Worm (Caenorhabditis elegans) whole organism, L1 larva: ENCODE measurements around the gene adt-1.

ENCODE experiments used
- C04F5.9 ChIP-seq: sonication (generic microtip); optimal IDR thresholded peaks from 2 replicates; lab custom pipeline; 2016; ENCODE audit warnings: missing genetic modification characterization, missing compliant biosample characterization
- Y116A8C.19 ChIP-seq: sonication (generic microtip); optimal IDR thresholded peaks from 2 replicates; lab custom pipeline; 2016; ENCODE audit warnings: missing compliant biosample characterization, missing genetic modification characterization, borderline replicate concordance
- ama-1 ChIP-seq: fragments of 150-350 bp; optimal IDR thresholded peaks from 2 replicates; lab custom pipeline; 2014
- blmp-1 ChIP-seq: fragments of 150-350 bp; optimal IDR thresholded peaks from 2 replicates; lab custom pipeline; 2014; ENCODE audit warnings: missing biosample characterization, missing genetic modification characterization
- ceh-8 ChIP-seq: fragments of 200-800 bp; sonication (Bioruptor generic); optimal IDR thresholded peaks from 2 replicates; lab custom pipeline; 2018; ENCODE audit warnings: mild to moderate bottlenecking, missing genetic modification characterization, moderate library complexity, missing compliant biosample characterization
- ceh-90 ChIP-seq: sonication (generic microtip); optimal IDR thresholded peaks from 2 replicates; lab custom pipeline; 2016; ENCODE audit warnings: missing genetic modification characterization, missing compliant biosample characterization
- ces-1 ChIP-seq: fragments of 150-350 bp; optimal IDR thresholded peaks from 2 replicates; lab custom pipeline; 2014; ENCODE audit warnings: missing biosample characterization, missing genetic modification reagents, missing genetic modification characterization
- dsc-1 ChIP-seq: sonication (generic microtip); optimal IDR thresholded peaks from 2 replicates; lab custom pipeline; 2016; ENCODE audit warnings: mild to moderate bottlenecking, missing genetic modification characterization, missing compliant biosample characterization
- efl-1 ChIP-seq, 4 experiments: fragments of 150-350 bp; optimal IDR thresholded peaks in 3 of 4; peaks in 1 of 4; 1 replicate in 1 of 4; 2 replicates in 3 of 4; lab custom pipeline; 2014; ENCODE audit warnings: missing biosample characterization in 2 of 4, missing genetic modification characterization in 2 of 4, missing genetic modification reagents in 2 of 4
- egl-27 ChIP-seq, 2 experiments: fragments of 150-350 bp in 1 of 2; sonication (generic microtip); optimal IDR thresholded peaks; 3 replicates each; lab custom pipeline; 2017 to 2018; ENCODE audit warnings: missing biosample characterization in 2 of 2, missing genetic modification characterization in 2 of 2, missing genetic modification reagents in 2 of 2
- elt-2 ChIP-seq: sonication (generic microtip); optimal IDR thresholded peaks from 2 replicates; lab custom pipeline; 2016; ENCODE audit warnings: missing genetic modification characterization, mild to moderate bottlenecking, inconsistent platforms, missing compliant biosample characterization, missing genetic modification reagents
- elt-3 ChIP-seq, 6 experiments: fragments of 150-350 bp in 1 of 6; sonication (generic microtip); optimal IDR thresholded peaks; 2 replicates each; lab custom pipeline; 2017 to 2018; ENCODE audit warnings: missing biosample characterization in 6 of 6, missing genetic modification characterization in 6 of 6, inconsistent platforms in 1 of 6
- fkh-4 ChIP-seq: sonication (generic microtip); optimal IDR thresholded peaks from 2 replicates; lab custom pipeline; 2016; ENCODE audit warnings: missing compliant biosample characterization, missing genetic modification characterization, borderline replicate concordance
- fos-1 ChIP-seq: fragments of 150-350 bp; optimal IDR thresholded peaks from 2 replicates; lab custom pipeline; 2014; ENCODE audit warnings: missing biosample characterization, missing genetic modification characterization
- grh-1 ChIP-seq: fragments of 200-800 bp; sonication (Bioruptor generic); IDR thresholded peaks from 2 replicates; pipeline ENCODE4 v1.3.6; 2022; ENCODE audit warnings: missing genetic modification reagents, missing genetic modification characterization, missing compliant biosample characterization
- hlh-17 ChIP-seq: fragments of 200-800 bp; sonication (Bioruptor generic); optimal IDR thresholded peaks from 2 replicates; lab custom pipeline; 2018; ENCODE audit warnings: missing genetic modification characterization, mild to moderate bottlenecking, missing compliant biosample characterization, moderate library complexity, borderline replicate concordance
- hlh-4 ChIP-seq: sonication (generic microtip); optimal IDR thresholded peaks from 2 replicates; lab custom pipeline; 2016; ENCODE audit warnings: mild to moderate bottlenecking, missing genetic modification characterization, missing compliant biosample characterization
- hpl-2 ChIP-seq: fragments of 150-350 bp; optimal IDR thresholded peaks from 2 replicates; lab custom pipeline; 2014; ENCODE audit warnings: missing biosample characterization, missing genetic modification reagents, missing genetic modification characterization
- irx-1 ChIP-seq: sonication (generic microtip); optimal IDR thresholded peaks from 2 replicates; lab custom pipeline; 2016; ENCODE audit warnings: missing genetic modification characterization, missing compliant biosample characterization
- jun-1 ChIP-seq: fragments of 150-350 bp; optimal IDR thresholded peaks from 2 replicates; lab custom pipeline; 2014; ENCODE audit warnings: missing biosample characterization, missing genetic modification reagents, missing genetic modification characterization
- lin-15B ChIP-seq: fragments of 150-350 bp; sonication (generic microtip); optimal IDR thresholded peaks from 3 replicates; lab custom pipeline; 2014; ENCODE audit warnings: missing biosample characterization, missing genetic modification characterization
- lin-35 ChIP-seq, 2 experiments: fragments of 150-350 bp; optimal IDR thresholded peaks; 2 replicates each; lab custom pipeline; 2014; ENCODE audit warnings: missing biosample characterization in 2 of 2, missing genetic modification characterization in 2 of 2, missing genetic modification reagents in 2 of 2
- lin-39 ChIP-seq: fragments of 150-350 bp; optimal IDR thresholded peaks from 2 replicates; lab custom pipeline; 2014; ENCODE audit warnings: missing biosample characterization, missing genetic modification reagents, missing genetic modification characterization
- mab-9 ChIP-seq: fragments of 200-800 bp; sonication (Bioruptor generic); IDR thresholded peaks from 2 replicates; pipeline ENCODE4 v1.3.6; 2022; ENCODE audit warnings: missing genetic modification reagents, missing genetic modification characterization, missing compliant biosample characterization
- mdl-1 ChIP-seq, 2 experiments: fragments of 150-350 bp; optimal IDR thresholded peaks; 2 replicates each; lab custom pipeline; 2014 to 2017; ENCODE audit warnings: missing biosample characterization in 2 of 2, missing genetic modification characterization in 2 of 2, inconsistent platforms in 1 of 2
- nhr-12 ChIP-seq: sonication (generic microtip); optimal IDR thresholded peaks from 2 replicates; lab custom pipeline; 2017; ENCODE audit warnings: missing biosample characterization, missing genetic modification characterization
- nhr-19 ChIP-seq: fragments of 200-800 bp; sonication (Bioruptor generic); conservative IDR thresholded peaks from 2 replicates; pipeline ENCODE4 v1.3.6; 2022; ENCODE audit warnings: missing genetic modification characterization, missing compliant biosample characterization
- nhr-20 ChIP-seq: sonication (generic microtip); optimal IDR thresholded peaks from 2 replicates; lab custom pipeline; 2016; ENCODE audit warnings: mild to moderate bottlenecking, missing genetic modification characterization, missing compliant biosample characterization
- nhr-237 ChIP-seq: fragments of 150-350 bp; optimal IDR thresholded peaks from 2 replicates; lab custom pipeline; 2014; ENCODE audit warnings: missing biosample characterization, missing genetic modification characterization
- nhr-28 ChIP-seq: fragments of 150-350 bp; optimal IDR thresholded peaks from 2 replicates; lab custom pipeline; 2014; ENCODE audit warnings: missing biosample characterization, missing genetic modification characterization
- nhr-47 ChIP-seq: sonication (generic microtip); optimal IDR thresholded peaks from 2 replicates; lab custom pipeline; 2016; ENCODE audit warnings: mild to moderate bottlenecking, missing genetic modification characterization, moderate library complexity, missing compliant biosample characterization
- nhr-71 ChIP-seq: sonication (generic microtip); optimal IDR thresholded peaks from 2 replicates; lab custom pipeline; 2016; ENCODE audit warnings: mild to moderate bottlenecking, missing genetic modification characterization, moderate library complexity, missing compliant biosample characterization
- nhr-76 ChIP-seq: sonication (generic microtip); optimal IDR thresholded peaks from 2 replicates; lab custom pipeline; 2017; ENCODE audit warnings: missing biosample characterization, missing genetic modification characterization
- nhr-77 ChIP-seq: fragments of 150-350 bp; optimal IDR thresholded peaks from 2 replicates; lab custom pipeline; 2014; ENCODE audit warnings: missing biosample characterization, missing genetic modification characterization
- nhr-84 ChIP-seq: sonication (generic microtip); optimal IDR thresholded peaks from 2 replicates; lab custom pipeline; 2017; ENCODE audit warnings: missing biosample characterization, missing genetic modification characterization
- nhr-90 ChIP-seq: sonication (generic microtip); optimal IDR thresholded peaks from 2 replicates; lab custom pipeline; 2016; ENCODE audit warnings: mild to moderate bottlenecking, missing genetic modification characterization, missing compliant biosample characterization; ENCODE audit not compliant: poor library complexity
- pqm-1 ChIP-seq: sonication (generic microtip); optimal IDR thresholded peaks from 3 replicates; lab custom pipeline; 2017; ENCODE audit warnings: missing biosample characterization, missing genetic modification characterization
- rnt-1 ChIP-seq: sonication (generic microtip); optimal IDR thresholded peaks from 2 replicates; lab custom pipeline; 2016; ENCODE audit warnings: mild to moderate bottlenecking, missing genetic modification characterization, moderate library complexity, missing compliant biosample characterization
- snpc-4 ChIP-seq: fragments of 150-350 bp; optimal IDR thresholded peaks from 2 replicates; lab custom pipeline; 2014; ENCODE audit warnings: missing biosample characterization, missing genetic modification characterization
- sox-4 ChIP-seq: sonication (generic microtip); optimal IDR thresholded peaks from 2 replicates; lab custom pipeline; 2016; ENCODE audit warnings: missing genetic modification characterization, missing compliant biosample characterization
- sptf-1 ChIP-seq: fragments of 150-350 bp; optimal IDR thresholded peaks from 2 replicates; lab custom pipeline; 2014; ENCODE audit warnings: missing biosample characterization, missing genetic modification characterization
- sup-37 ChIP-seq: fragments of 200-800 bp; sonication (Bioruptor generic); optimal IDR thresholded peaks from 2 replicates; lab custom pipeline; 2018; ENCODE audit warnings: mild to moderate bottlenecking, missing genetic modification characterization, missing compliant biosample characterization
- swsn-7 ChIP-seq: sonication (generic microtip); optimal IDR thresholded peaks from 2 replicates; lab custom pipeline; 2016; ENCODE audit warnings: missing genetic modification characterization, missing compliant biosample characterization
- unc-130 ChIP-seq: fragments of 150-350 bp; optimal IDR thresholded peaks from 2 replicates; lab custom pipeline; 2017; ENCODE audit warnings: missing biosample characterization, missing genetic modification characterization, inconsistent platforms
- unc-30 ChIP-seq: sonication (generic microtip); optimal IDR thresholded peaks from 2 replicates; lab custom pipeline; 2017; ENCODE audit warnings: missing biosample characterization, missing genetic modification characterization
- unc-98 ChIP-seq: fragments of 200-800 bp; sonication (Bioruptor generic); IDR thresholded peaks from 2 replicates; pipeline ENCODE4 v1.3.6; 2022; ENCODE audit warnings: missing genetic modification characterization, missing compliant biosample characterization
- vab-15 ChIP-seq: sonication (generic microtip); optimal IDR thresholded peaks from 2 replicates; lab custom pipeline; 2017; ENCODE audit warnings: missing genotype, mild to moderate bottlenecking, missing genetic modification characterization, missing compliant biosample characterization
- xbp-1 ChIP-seq: sonication (generic microtip); optimal IDR thresholded peaks from 2 replicates; lab custom pipeline; 2016; ENCODE audit warnings: missing genetic modification characterization, missing compliant biosample characterization
- zag-1 ChIP-seq: fragments of 150-350 bp; optimal IDR thresholded peaks from 2 replicates; lab custom pipeline; 2014; ENCODE audit warnings: missing biosample characterization, missing genetic modification characterization
- zip-4 ChIP-seq: fragments of 200-800 bp; sonication (Bioruptor generic); optimal IDR thresholded peaks from 2 replicates; lab custom pipeline; 2018; ENCODE audit warnings: mild to moderate bottlenecking, missing genetic modification characterization, moderate library complexity, missing compliant biosample characterization
- ztf-11 ChIP-seq, 2 experiments: sonication (generic microtip); optimal IDR thresholded peaks; 2 replicates each; lab custom pipeline; 2016 to 2017; ENCODE audit warnings: missing genetic modification characterization in 2 of 2, missing biosample characterization in 1 of 2, missing compliant biosample characterization in 1 of 2
- ztf-4 ChIP-seq: fragments of 150-350 bp; optimal IDR thresholded peaks from 2 replicates; lab custom pipeline; 2014; ENCODE audit warnings: missing biosample characterization, missing genetic modification characterization

Gene adt-1

DNA sequence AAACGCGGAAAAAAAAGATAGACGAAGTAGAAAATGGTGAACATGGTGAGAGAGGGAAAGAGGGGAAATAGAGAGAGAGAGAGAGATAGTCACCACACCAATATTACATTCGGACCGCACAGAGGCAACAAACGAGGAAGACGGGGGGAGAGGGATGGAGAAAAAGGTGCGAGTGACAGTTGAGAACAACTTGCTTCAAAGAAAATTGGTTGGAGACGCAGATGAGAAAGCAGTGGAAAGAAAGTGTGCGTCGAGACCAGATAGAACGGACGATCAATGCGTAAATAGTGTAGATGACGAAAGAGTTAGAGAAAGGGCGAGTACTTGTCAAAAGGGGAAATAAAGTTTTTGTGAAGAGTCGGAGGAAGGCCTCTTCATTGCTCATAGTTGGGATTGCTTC is 8.2 kb upstream of the adt-1 start (continued):
- TF ChIP-seq ceh-90 (tag; lab: Kevin White, UChicago) (no peak), C04F5.9 (no peak), mab-9 (GFP tag; lab: Robert Waterston, UW) (no peak), rnt-1 (tag; lab: Kevin White, UChicago) (peak; percentile 76), lin-35 (GFP tag; optimal IDR thresholded peaks at IDR 0.05; lab: Kevin White, UChicago) (peak; percentile 56 to 68), nhr-19 (peak; percentile 61), nhr-90 (tag; lab: Kevin White, UChicago) (peak; percentile 77), zip-4 (GFP tag; lab: Kevin White, UChicago) (peak; percentile 21), mdl-1 (tag; optimal IDR thresholded peaks at IDR 0.05; lab: Kevin White, UChicago) (peak in 1 of 2 experiments; percentile 82), egl-27 (tag; optimal IDR thresholded peaks at IDR 0.05; lab: Kevin White, UChicago) (peak; percentile 10 to 78), sox-4 (tag; lab: Kevin White, UChicago) (no peak), ces-1 (GFP tag; lab: Kevin White, UChicago) (no peak), nhr-28 (no peak), sup-37 (GFP tag; lab: Kevin White, UChicago) (no peak), lin-39 (tag; lab: Kevin White, UChicago) (no peak), hlh-17 (GFP tag; lab: Kevin White, UChicago) (no peak), fkh-4 (tag; lab: Kevin White, UChicago) (no peak), nhr-71 (tag; lab: Kevin White, UChicago) (peak; percentile 93), nhr-77 (tag; lab: Kevin White, UChicago) (peak; percentile 60), blmp-1 (tag; lab: Kevin White, UChicago) (peak; percentile 77), fos-1 (tag; lab: Kevin White, UChicago) (peak; percentile 34), nhr-237 (tag; lab: Kevin White, UChicago) (peak; percentile 81), nhr-76 (no peak), ceh-8 (GFP tag; lab: Kevin White, UChicago) (no peak), hpl-2 (no peak), dsc-1 (tag; lab: Kevin White, UChicago) (peak; percentile 59), hlh-4 (tag; lab: Kevin White, UChicago) (no peak), nhr-84 (tag; lab: Kevin White, UChicago) (no peak), nhr-20 (tag; lab: Kevin White, UChicago) (peak; percentile 93), swsn-7 (tag; lab: Kevin White, UChicago) (peak; percentile 90), pqm-1 (tag; lab: Kevin White, UChicago) (no peak), vab-15 (no peak), nhr-12 (no peak), grh-1 (no peak), ztf-11 (tag; optimal IDR thresholded peaks at IDR 0.05; lab: Kevin White, UChicago) (no peak), xbp-1 (tag; lab: Kevin White, UChicago) (peak; percentile 62), irx-1 (tag; lab: Kevin White, UChicago) (peak; percentile 47), jun-1 (peak; percentile 78), ztf-4 (tag; lab: Kevin White, UChicago) (peak; percentile 69), lin-15B (tag; lab: Kevin White, UChicago) (peak; percentile 18), unc-30 (tag; lab: Kevin White, UChicago) (no peak), zag-1 (tag; lab: Kevin White, UChicago) (no peak), sptf-1 (tag; lab: Kevin White, UChicago) (no peak), elt-3 (tag; optimal IDR thresholded peaks at IDR 0.05; lab: Kevin White, UChicago) (peak in 2 of 6 experiments; percentile 31 to 63), efl-1 (optimal IDR thresholded peaks at IDR 0.05; lab: Kevin White, UChicago) (peak; percentile 47 to 76), efl-1 (GFP tag; optimal IDR thresholded peaks at IDR 0.05 in 1 of 2; lab: Kevin White, UChicago) (peak in 1 of 2 experiments; percentile 92), elt-2 (tag; lab: Kevin White, UChicago) (peak; percentile 3), unc-98 (GFP tag; lab: Robert Waterston, UW) (no peak), Y116A8C.19 (tag; lab: Kevin White, UChicago) (no peak), snpc-4 (peak; percentile 34), unc-130 (no peak), nhr-47 (tag; lab: Kevin White, UChicago) (peak; percentile 81), ama-1 (lab: Kevin White, UChicago) (no peak)
